Fruit fly (Drosophila melanogaster) whole organism, embryonic: ENCODE data around the gene Gr64f.

ENCODE experiments used
- Ada2b ChIP-seq: fragments of 200-800 bp; sonication (Bioruptor generic); IDR thresholded peaks from 2 replicates; pipeline ENCODE4 v1.3.6; 2022; ENCODE audit warnings: missing biosample characterization, missing genetic modification characterization
- Atf-2 ChIP-seq: fragments of 200-800 bp; sonication (Bioruptor generic); optimal IDR thresholded peaks from 2 replicates; lab custom pipeline; 2016; ENCODE audit warnings: missing biosample characterization, missing genetic modification characterization
- Bdp1 ChIP-seq: fragments of 200-800 bp; sonication (Bioruptor generic); optimal IDR thresholded peaks from 3 replicates; lab custom pipeline; 2016; ENCODE audit warnings: missing biosample characterization, missing genetic modification characterization
- CG10274 ChIP-seq: fragments of 200-800 bp; sonication (Bioruptor generic); optimal IDR thresholded peaks from 3 replicates; lab custom pipeline; 2017; ENCODE audit warnings: missing biosample characterization, mild to moderate bottlenecking, missing genetic modification characterization
- CG12071 ChIP-seq: fragments of 200-800 bp; sonication (Bioruptor generic); optimal IDR thresholded peaks from 3 replicates; lab custom pipeline; 2018; ENCODE audit warnings: missing biosample characterization, mild to moderate bottlenecking, missing genetic modification characterization
- CG14667 ChIP-seq: fragments of 200-800 bp; sonication (Bioruptor generic); IDR thresholded peaks from 2 replicates; pipeline ENCODE4 v1.3.6; 2022; ENCODE audit warnings: missing biosample characterization, missing genetic modification characterization
- CG14710 ChIP-seq: fragments of 200-800 bp; sonication (Bioruptor generic); optimal IDR thresholded peaks from 3 replicates; lab custom pipeline; 2019; ENCODE audit warnings: missing biosample characterization, mild to moderate bottlenecking, missing genetic modification characterization, moderate library complexity
- CG17186 ChIP-seq: fragments of 200-800 bp; sonication (Bioruptor generic); optimal IDR thresholded peaks from 3 replicates; lab custom pipeline; 2017; ENCODE audit warnings: missing biosample characterization, missing genetic modification reagents, missing genetic modification characterization
- CG17328 ChIP-seq: fragments of 200-800 bp; sonication (Bioruptor generic); IDR thresholded peaks from 2 replicates; pipeline ENCODE4 v1.3.6; 2022; ENCODE audit warnings: missing biosample characterization, missing genetic modification characterization
- CG33213 ChIP-seq: fragments of 200-800 bp; sonication (Bioruptor generic); optimal IDR thresholded peaks from 3 replicates; lab custom pipeline; 2016; ENCODE audit warnings: missing biosample characterization, missing genetic modification characterization
- CG33557 ChIP-seq: fragments of 200-800 bp; sonication (Bioruptor generic); optimal IDR thresholded peaks from 2 replicates; lab custom pipeline; 2019; ENCODE audit warnings: missing biosample characterization, mild to moderate bottlenecking, missing genetic modification characterization, moderate library complexity
- CG3847 ChIP-seq: fragments of 200-800 bp; sonication (Bioruptor generic); IDR thresholded peaks from 2 replicates; pipeline ENCODE4 v1.3.6; 2022; ENCODE audit warnings: missing biosample characterization, missing genetic modification characterization
- CG5180 ChIP-seq: fragments of 200-800 bp; sonication (Bioruptor generic); optimal IDR thresholded peaks from 3 replicates; lab custom pipeline; 2017; ENCODE audit warnings: missing biosample characterization, missing genetic modification characterization, mild to moderate bottlenecking, moderate library complexity, missing genetic modification reagents
- CG6175 ChIP-seq: fragments of 200-800 bp; sonication (Bioruptor generic); IDR thresholded peaks from 3 replicates; pipeline ENCODE4 v1.3.6; 2022; ENCODE audit warnings: missing biosample characterization, missing genetic modification characterization
- CG6272 ChIP-seq: fragments of 200-800 bp; sonication (Bioruptor generic); IDR thresholded peaks from 2 replicates; pipeline ENCODE4 v1.3.6; 2022; ENCODE audit warnings: missing biosample characterization, missing genetic modification characterization
- CG6813 ChIP-seq: fragments of 200-800 bp; sonication (Bioruptor generic); optimal IDR thresholded peaks from 2 replicates; lab custom pipeline; 2017; ENCODE audit warnings: missing biosample characterization, missing genetic modification characterization, mild to moderate bottlenecking, moderate library complexity, missing genetic modification reagents
- CG7357 ChIP-seq: fragments of 200-800 bp; sonication (Bioruptor generic); IDR thresholded peaks from 3 replicates; pipeline ENCODE4 v1.3.6; 2022; ENCODE audit warnings: missing biosample characterization, missing genetic modification characterization
- CG8089 ChIP-seq: fragments of 200-800 bp; sonication (Bioruptor generic); optimal IDR thresholded peaks from 3 replicates; lab custom pipeline; 2016; ENCODE audit warnings: missing biosample characterization, missing genetic modification characterization
- CHES-1-like ChIP-seq: fragments of 200-800 bp; sonication (Bioruptor generic); optimal IDR thresholded peaks from 2 replicates; lab custom pipeline; 2016; ENCODE audit warnings: missing biosample characterization, missing genetic modification characterization
- CoRest ChIP-seq: fragments of 200-800 bp; sonication (Bioruptor generic); optimal IDR thresholded peaks from 3 replicates; lab custom pipeline; 2018; ENCODE audit warnings: missing biosample characterization, mild to moderate bottlenecking, missing genetic modification characterization, moderate library complexity
- D19B ChIP-seq: fragments of 200-800 bp; sonication (Bioruptor generic); optimal IDR thresholded peaks from 2 replicates; lab custom pipeline; 2017; ENCODE audit warnings: missing biosample characterization, mild to moderate bottlenecking, missing genetic modification characterization
- Dad ChIP-seq: fragments of 200-800 bp; sonication (Bioruptor generic); optimal IDR thresholded peaks from 3 replicates; lab custom pipeline; 2016; ENCODE audit warnings: missing biosample characterization, missing genetic modification characterization
- Deaf1 ChIP-seq: fragments of 200-800 bp; optimal IDR thresholded peaks from 3 replicates; lab custom pipeline; 2019; ENCODE audit warnings: missing biosample characterization, mild to moderate bottlenecking, missing genetic modification characterization, moderate library complexity
- Dll ChIP-seq: fragments of 200-800 bp; sonication (Bioruptor generic); IDR thresholded peaks from 4 replicates; pipeline ENCODE4 v1.3.6; 2022; ENCODE audit warnings: missing biosample characterization, missing genetic modification characterization; ENCODE audit not compliant: partially characterized antibody
- Dref ChIP-seq: fragments of 200-800 bp; sonication (Bioruptor generic); IDR thresholded peaks from 2 replicates; pipeline ENCODE4 v1.3.6; 2022; ENCODE audit warnings: missing biosample characterization, missing genetic modification characterization
- Elba2 ChIP-seq: fragments of 200-800 bp; sonication (Bioruptor generic); optimal IDR thresholded peaks from 3 replicates; lab custom pipeline; 2016; ENCODE audit warnings: missing biosample characterization, missing genetic modification characterization
- HLH3B ChIP-seq: fragments of 200-800 bp; sonication (Bioruptor generic); IDR thresholded peaks from 2 replicates; pipeline ENCODE4 v1.3.6; 2022; ENCODE audit warnings: missing biosample characterization, missing genetic modification characterization
- HLH54F ChIP-seq: fragments of 200-800 bp; sonication (Bioruptor generic); optimal IDR thresholded peaks from 3 replicates; lab custom pipeline; 2016; ENCODE audit warnings: missing biosample characterization, missing genetic modification characterization
- HLHmδ ChIP-seq: fragments of 200-800 bp; sonication (Bioruptor generic); optimal IDR thresholded peaks from 2 replicates; lab custom pipeline; 2018; ENCODE audit warnings: missing biosample characterization, mild to moderate bottlenecking, missing genetic modification characterization, moderate library complexity
- Hey ChIP-seq: fragments of 200-800 bp; sonication (Bioruptor generic); optimal IDR thresholded peaks from 3 replicates; lab custom pipeline; 2018; ENCODE audit warnings: missing biosample characterization, mild to moderate bottlenecking, missing genetic modification characterization
- Med ChIP-seq: fragments of 200-800 bp; sonication (Bioruptor generic); peaks from one replicate; lab custom pipeline; 2016; ENCODE audit warnings: missing biosample characterization, missing genetic modification characterization, mild to moderate bottlenecking, inconsistent platforms, moderate library complexity
- TFAM ChIP-seq: fragments of 200-800 bp; sonication (Bioruptor generic); optimal IDR thresholded peaks from 2 replicates; lab custom pipeline; 2017; ENCODE audit warnings: missing biosample characterization, missing genetic modification characterization, inconsistent platforms
- Vsx1 ChIP-seq: fragments of 200-800 bp; sonication (Bioruptor generic); optimal IDR thresholded peaks from 2 replicates; lab custom pipeline; 2017; ENCODE audit warnings: missing biosample characterization, mild to moderate bottlenecking, missing genetic modification characterization, missing genetic modification reagents
- Xrp1 ChIP-seq: fragments of 200-800 bp; sonication (Bioruptor generic); IDR thresholded peaks from 2 replicates; pipeline ENCODE4 v1.3.6; 2022; ENCODE audit warnings: missing biosample characterization, missing genetic modification characterization
- abd-A ChIP-seq: fragments of 200-800 bp; sonication (Bioruptor generic); optimal IDR thresholded peaks from 3 replicates; lab custom pipeline; 2019; ENCODE audit warnings: missing biosample characterization, mild to moderate bottlenecking, missing genetic modification characterization, moderate library complexity
- bcd ChIP-seq: fragments of 200-800 bp; sonication (Bioruptor generic); optimal IDR thresholded peaks from 2 replicates; lab custom pipeline; 2017; ENCODE audit warnings: missing biosample characterization, mild to moderate bottlenecking, missing genetic modification characterization
- chinmo ChIP-seq: fragments of 200-800 bp; sonication (Bioruptor generic); IDR thresholded peaks from 4 replicates; pipeline ENCODE4 v1.3.6; 2022; ENCODE audit warnings: missing biosample characterization, missing genetic modification characterization; ENCODE audit not compliant: partially characterized antibody
- grau ChIP-seq: fragments of 200-800 bp; optimal IDR thresholded peaks from 3 replicates; lab custom pipeline; 2019; ENCODE audit warnings: missing biosample characterization, mild to moderate bottlenecking, missing genetic modification characterization, moderate library complexity
- hbn ChIP-seq: fragments of 200-800 bp; sonication (Bioruptor generic); IDR thresholded peaks from 2 replicates; pipeline ENCODE4 v1.3.6; 2022; ENCODE audit warnings: missing biosample characterization, missing genetic modification characterization; ENCODE audit not compliant: partially characterized antibody
- lmd ChIP-seq: fragments of 200-800 bp; sonication (Bioruptor generic); IDR thresholded peaks from 2 replicates; pipeline ENCODE4 v1.3.6; 2022; ENCODE audit warnings: missing biosample characterization, missing genetic modification characterization
- psq ChIP-seq: fragments of 200-800 bp; sonication (Bioruptor generic); optimal IDR thresholded peaks from 2 replicates; lab custom pipeline; 2017; ENCODE audit warnings: missing biosample characterization, missing genetic modification characterization
- rib ChIP-seq: fragments of 200-800 bp; sonication (Bioruptor generic); IDR thresholded peaks from 2 replicates; pipeline ENCODE4 v1.3.6; 2022; ENCODE audit warnings: missing biosample characterization, missing genetic modification characterization
- row ChIP-seq: fragments of 200-800 bp; sonication (Bioruptor generic); IDR thresholded peaks from 3 replicates; pipeline ENCODE4 v1.3.6; 2022; ENCODE audit warnings: missing biosample characterization, missing genetic modification characterization
- salm ChIP-seq: fragments of 200-800 bp; sonication (Bioruptor generic); optimal IDR thresholded peaks from 2 replicates; lab custom pipeline; 2018; ENCODE audit warnings: missing biosample characterization, mild to moderate bottlenecking, missing genetic modification characterization
- scrt ChIP-seq: fragments of 200-800 bp; sonication (Bioruptor generic); optimal IDR thresholded peaks from 2 replicates; lab custom pipeline; 2018; ENCODE audit warnings: missing biosample characterization, mild to moderate bottlenecking, missing genetic modification characterization, moderate library complexity
- shn ChIP-seq: fragments of 200-800 bp; sonication (Bioruptor generic); optimal IDR thresholded peaks from 3 replicates; lab custom pipeline; 2016; ENCODE audit warnings: missing biosample characterization, missing genetic modification characterization
- sima ChIP-seq: fragments of 200-800 bp; sonication (Bioruptor generic); optimal IDR thresholded peaks from 2 replicates; lab custom pipeline; 2016; ENCODE audit warnings: missing biosample characterization, missing genetic modification characterization
- twi ChIP-seq: fragments of 200-800 bp; optimal IDR thresholded peaks from 2 replicates; lab custom pipeline; 2019; ENCODE audit warnings: missing biosample characterization, mild to moderate bottlenecking, missing genetic modification characterization, moderate library complexity
- tx ChIP-seq: fragments of 200-800 bp; sonication (Bioruptor generic); optimal IDR thresholded peaks from 2 replicates; lab custom pipeline; 2016; ENCODE audit warnings: missing biosample characterization, missing genetic modification characterization
- unc-4 ChIP-seq: fragments of 200-800 bp; sonication (Bioruptor generic); IDR thresholded peaks from 2 replicates; pipeline ENCODE4 v1.3.6; 2022; ENCODE audit warnings: missing biosample characterization, missing genetic modification characterization; ENCODE audit not compliant: partially characterized antibody

Gr64f gene

dm6 chr3L:4080278-4080677 is 44.7 kb downstream of the Gr64f start (continued):
- TF ChIP-seq Dad (GFP tag; lab: Kevin White, UChicago) (no peak), HLHmδ (no peak), Deaf1 (no peak), Elba2 (no peak), twi (tag; lab: Kevin White, UChicago) (no peak), CG7357 (GFP tag; lab: Robert Waterston, UW) (no peak), CHES-1-like (GFP tag; lab: Kevin White, UChicago) (no peak), Vsx1 (no peak), rib (no peak), salm (tag; lab: Kevin White, UChicago) (no peak), CG33213 (GFP tag; lab: Kevin White, UChicago) (no peak), TFAM (GFP tag; lab: Kevin White, UChicago) (no peak)

dm6 chr3L:4081243-4081642 is 45.6 kb downstream of the Gr64f start:
- TF ChIP-seq row (0 out of 3 replicates have a peak, but pooled peaks have one; percentile 8), Hey (tag; lab: Kevin White, UChicago) (peak; percentile 91), CG14710 (tag; lab: Kevin White, UChicago) (no peak), CG17328 (GFP tag; lab: Robert Waterston, UW) (no peak)

- no peak for TF ChIP-seq Dll (GFP tag; lab: Robert Waterston, UW)
- peak; percentile 64 for TF ChIP-seq abd-A
- no peak for TF ChIP-seq CG8089 (GFP tag; lab: Kevin White, UChicago)
- no peak for TF ChIP-seq unc-4 (GFP tag; lab: Robert Waterston, UW)
- 0 out of 2 replicates have a peak, but pooled peaks have one; percentile 17 for TF ChIP-seq Dref
- TF ChIP-seq Med (GFP tag; lab: Kevin White, UChicago) = no peak
- no peak for TF ChIP-seq CG17186
- no peak for TF ChIP-seq scrt (GFP tag; lab: Kevin White, UChicago)
- TF ChIP-seq Atf-2 (GFP tag; lab: Kevin White, UChicago) = no peak
- no peak for TF ChIP-seq HLH54F (GFP tag; lab: Kevin White, UChicago)
- no peak for TF ChIP-seq tx (GFP tag; lab: Kevin White, UChicago)
- no peak for TF ChIP-seq bcd (GFP tag; lab: Kevin White, UChicago)
- peak; percentile 28 for TF ChIP-seq Deaf1
- no peak for TF ChIP-seq Xrp1 (GFP tag; lab: Robert Waterston, UW)
- no peak for TF ChIP-seq CG10274 (GFP tag; lab: Kevin White, UChicago)
- TF ChIP-seq CG14667 (GFP tag; lab: Robert Waterston, UW) = no peak
- no peak for TF ChIP-seq HLH3B (GFP tag; lab: Robert Waterston, UW)
- TF ChIP-seq Bdp1 = no peak
- TF ChIP-seq D19B (GFP tag; lab: Kevin White, UChicago) = no peak
- TF ChIP-seq lmd (GFP tag; lab: Robert Waterston, UW) = no peak
- no peak for TF ChIP-seq CoRest
- TF ChIP-seq CG33557 (GFP tag; lab: Kevin White, UChicago) = no peak
- no peak for TF ChIP-seq sima (GFP tag; lab: Kevin White, UChicago)
- no peak for TF ChIP-seq chinmo
- TF ChIP-seq grau (tag; lab: Kevin White, UChicago) = no peak
- no peak for TF ChIP-seq Ada2b (GFP tag; lab: Robert Waterston, UW)
- no peak for TF ChIP-seq psq (GFP tag; lab: Kevin White, UChicago)
- no peak for TF ChIP-seq CG12071
- TF ChIP-seq hbn = no peak
- TF ChIP-seq shn = no peak
- no peak for TF ChIP-seq CG6175 (GFP tag; lab: Robert Waterston, UW)
- TF ChIP-seq CG3847 (GFP tag; lab: Robert Waterston, UW) = no peak
- TF ChIP-seq CG6813 (GFP tag; lab: Kevin White, UChicago) = no peak
- TF ChIP-seq CG5180 (GFP tag; lab: Kevin White, UChicago) = no peak
- TF ChIP-seq CG6272 (GFP tag; lab: Robert Waterston, UW) = no peak
These were observed 47.8 kb downstream of the Gr64f start for dm6 chr3L:4083442-4083841.
